Fruit fly (Drosophila melanogaster): ENCODE results near the gene Usp30.

The Usp30 gene

dm6 chrX:5853461-5853860 lies 26.1 kb downstream of the Usp30 start, which contains the start of gene CG43136:
TSS of gene CG43136 (plus strand) at chrX:5853761.
- no peak for TF ChIP-seq CG17801 (GFP tag; optimal IDR thresholded peaks at IDR 0.05; ENCODE audit: partially characterized antibody)

- no peak for TF ChIP-seq CG17801 (GFP tag; optimal IDR thresholded peaks at IDR 0.05; ENCODE audit: partially characterized antibody)
Measured at dm6 chrX:5852677-5853076, 26.9 kb downstream of the Usp30 start.

- TF ChIP-seq CG17801 (GFP tag; optimal IDR thresholded peaks at IDR 0.05; ENCODE audit: partially characterized antibody) = no peak
Measured at dm6 chrX:5847544-5847943, 32.0 kb downstream of the Usp30 start.

dm6 chrX:5844980-5845379 lies 34.6 kb downstream of the Usp30 start, which contains the start of gene CG12729:
TSS of gene CG12729 (plus strand) at chrX:5845280.
- TF ChIP-seq CG17801 (GFP tag; optimal IDR thresholded peaks at IDR 0.05; ENCODE audit: partially characterized antibody) = no peak

dm6 chrX:5839737-5840136 lies 39.9 kb downstream of the Usp30 start:
- TF ChIP-seq CG17801 (GFP tag; optimal IDR thresholded peaks at IDR 0.05; ENCODE audit: partially characterized antibody) = no peak

Measured in ovary, adult (tissue).